Worm (Caenorhabditis elegans) whole organism, L2 larva: ENCODE data around the gene Y56A3A.7.
A peak's percentile ranks its signal among the peaks of the same experiment; 100 is the strongest.

Experiments
- C34F6.9 ChIP-seq: fragments of 150-350 bp; optimal IDR thresholded peaks from 2 replicates; lab custom pipeline; 2014; ENCODE audit warnings: missing biosample characterization, missing genetic modification characterization
- F13H6.1 ChIP-seq: sonication (generic microtip); optimal IDR thresholded peaks from 2 replicates; lab custom pipeline; 2016; ENCODE audit warnings: missing genetic modification characterization, missing compliant biosample characterization
- ama-1 ChIP-seq: fragments of 150-350 bp; optimal IDR thresholded peaks from 2 replicates; lab custom pipeline; 2018; ENCODE audit warnings: inconsistent platforms
- blmp-1 ChIP-seq: sonication (generic microtip); optimal IDR thresholded peaks from 2 replicates; lab custom pipeline; 2017; ENCODE audit warnings: missing genetic modification characterization, mild to moderate bottlenecking, missing compliant biosample characterization, antibody characterized with exemption, moderate library complexity; ENCODE audit not compliant: insufficient read depth
- ceh-16 ChIP-seq: fragments of 150-350 bp; optimal IDR thresholded peaks from 2 replicates; lab custom pipeline; 2014; ENCODE audit warnings: missing biosample characterization, missing genetic modification characterization
- ceh-82 ChIP-seq: fragments of 150-350 bp; optimal IDR thresholded peaks from 2 replicates; lab custom pipeline; 2014; ENCODE audit warnings: missing biosample characterization, missing genetic modification characterization
- crh-2 ChIP-seq: sonication (generic microtip); optimal IDR thresholded peaks from 2 replicates; lab custom pipeline; 2017; ENCODE audit warnings: missing biosample characterization, missing genetic modification characterization
- dmd-4 ChIP-seq: sonication (generic microtip); optimal IDR thresholded peaks from 2 replicates; lab custom pipeline; 2017; ENCODE audit warnings: missing biosample characterization, missing genetic modification characterization
- egl-27 ChIP-seq: sonication (generic microtip); optimal IDR thresholded peaks from 3 replicates; lab custom pipeline; 2017; ENCODE audit warnings: missing biosample characterization, missing genetic modification reagents, missing genetic modification characterization
- elt-1 ChIP-seq: fragments of 150-350 bp; optimal IDR thresholded peaks from 2 replicates; lab custom pipeline; 2014; ENCODE audit warnings: missing biosample characterization, missing genetic modification characterization
- fos-1 ChIP-seq: fragments of 150-350 bp; optimal IDR thresholded peaks from 2 replicates; lab custom pipeline; 2014; ENCODE audit warnings: missing biosample characterization, missing genetic modification characterization
- lin-11 ChIP-seq: fragments of 150-350 bp; sonication (generic microtip); optimal IDR thresholded peaks from 2 replicates; lab custom pipeline; 2014; ENCODE audit warnings: missing biosample characterization, missing genetic modification characterization, inconsistent platforms, mixed read lengths
- lin-13 ChIP-seq: fragments of 150-350 bp; optimal IDR thresholded peaks from 2 replicates; lab custom pipeline; 2014; ENCODE audit warnings: missing biosample characterization, missing genetic modification reagents, missing genetic modification characterization
- lsy-2 ChIP-seq, 2 experiments: fragments of 150-350 bp in 1 of 2; sonication (generic microtip) in 1 of 2; optimal IDR thresholded peaks; 2 replicates each; lab custom pipeline; 2014 to 2017; ENCODE audit warnings: missing biosample characterization in 2 of 2, missing genetic modification characterization in 2 of 2
- mdl-1 ChIP-seq, 2 experiments: fragments of 150-350 bp in 1 of 2; sonication (generic microtip) in 1 of 2; optimal IDR thresholded peaks; 2 replicates each; lab custom pipeline; 2017; ENCODE audit warnings: missing biosample characterization in 2 of 2, missing genetic modification characterization in 2 of 2
- nhr-10 ChIP-seq: sonication (generic microtip); optimal IDR thresholded peaks from 2 replicates; lab custom pipeline; 2017; ENCODE audit warnings: missing biosample characterization, missing genetic modification characterization
- nhr-12 ChIP-seq: fragments of 150-350 bp; optimal IDR thresholded peaks from 2 replicates; lab custom pipeline; 2014; ENCODE audit warnings: missing biosample characterization, missing genetic modification characterization
- nhr-129 ChIP-seq: fragments of 150-350 bp; optimal IDR thresholded peaks from 2 replicates; lab custom pipeline; 2014; ENCODE audit warnings: missing biosample characterization, missing genetic modification characterization
- nhr-23 ChIP-seq: fragments of 150-350 bp; optimal IDR thresholded peaks from 2 replicates; lab custom pipeline; 2014; ENCODE audit warnings: missing biosample characterization, missing genetic modification reagents, missing genetic modification characterization
- nhr-237 ChIP-seq: fragments of 150-350 bp; optimal IDR thresholded peaks from 2 replicates; lab custom pipeline; 2014; ENCODE audit warnings: missing biosample characterization, missing genetic modification characterization
- nhr-6 ChIP-seq: fragments of 150-350 bp; optimal IDR thresholded peaks from 2 replicates; lab custom pipeline; 2014; ENCODE audit warnings: missing biosample characterization, missing genetic modification characterization
- nhr-77 ChIP-seq: fragments of 150-350 bp; optimal IDR thresholded peaks from 2 replicates; lab custom pipeline; 2014; ENCODE audit warnings: missing biosample characterization, missing genetic modification characterization
- peb-1 ChIP-seq: fragments of 150-350 bp; optimal IDR thresholded peaks from 2 replicates; lab custom pipeline; 2014; ENCODE audit warnings: missing biosample characterization, missing genetic modification characterization
- sem-4 ChIP-seq: fragments of 150-350 bp; optimal IDR thresholded peaks from 2 replicates; lab custom pipeline; 2014; ENCODE audit warnings: missing biosample characterization, missing genetic modification reagents, missing genetic modification characterization
- skn-1 ChIP-seq: sonication (generic microtip); optimal IDR thresholded peaks from 2 replicates; lab custom pipeline; 2017; ENCODE audit warnings: missing biosample characterization, missing genetic modification characterization
- sma-3 ChIP-seq: sonication (generic microtip); optimal IDR thresholded peaks from 2 replicates; lab custom pipeline; 2016; ENCODE audit warnings: missing genetic modification reagents, missing genetic modification characterization, missing compliant biosample characterization
- sma-9 ChIP-seq, 2 experiments: fragments of 150-350 bp in 1 of 2; sonication (generic microtip) in 1 of 2; optimal IDR thresholded peaks; 2 replicates each; lab custom pipeline; 2014 to 2016; ENCODE audit warnings: missing genetic modification characterization in 2 of 2, mild to moderate bottlenecking in 1 of 2, missing biosample characterization in 1 of 2, missing compliant biosample characterization in 1 of 2, missing genetic modification reagents in 1 of 2, moderate library complexity in 1 of 2
- snpc-4 ChIP-seq: fragments of 150-350 bp; optimal IDR thresholded peaks from 2 replicates; lab custom pipeline; 2014; ENCODE audit warnings: missing biosample characterization, missing genetic modification characterization
- unc-39 ChIP-seq: fragments of 150-350 bp; optimal IDR thresholded peaks from 2 replicates; lab custom pipeline; 2014; ENCODE audit warnings: missing biosample characterization, missing genetic modification characterization
- unc-55 ChIP-seq: fragments of 150-350 bp; sonication (generic microtip); optimal IDR thresholded peaks from 3 replicates; lab custom pipeline; 2014; ENCODE audit warnings: missing biosample characterization, missing genetic modification reagents, missing genetic modification characterization
- unc-62 ChIP-seq: fragments of 150-350 bp; optimal IDR thresholded peaks from 2 replicates; lab custom pipeline; 2014; ENCODE audit warnings: missing biosample characterization, missing genetic modification reagents, missing genetic modification characterization
- zag-1 ChIP-seq: fragments of 150-350 bp; optimal IDR thresholded peaks from 2 replicates; lab custom pipeline; 2014; ENCODE audit warnings: missing biosample characterization, missing genetic modification characterization
- ztf-1 ChIP-seq: fragments of 200-800 bp; sonication (Bioruptor generic); conservative IDR thresholded peaks from 2 replicates; pipeline ENCODE4 v1.3.6; 2022; ENCODE audit warnings: missing genetic modification characterization, missing compliant biosample characterization
- ztf-11 ChIP-seq: sonication (generic microtip); optimal IDR thresholded peaks from 2 replicates; lab custom pipeline; 2017; ENCODE audit warnings: missing biosample characterization, missing genetic modification characterization
- ztf-4 ChIP-seq: fragments of 150-350 bp; optimal IDR thresholded peaks from 2 replicates; lab custom pipeline; 2014; ENCODE audit warnings: missing biosample characterization, missing genetic modification characterization

The Y56A3A.7 gene

DNA sequence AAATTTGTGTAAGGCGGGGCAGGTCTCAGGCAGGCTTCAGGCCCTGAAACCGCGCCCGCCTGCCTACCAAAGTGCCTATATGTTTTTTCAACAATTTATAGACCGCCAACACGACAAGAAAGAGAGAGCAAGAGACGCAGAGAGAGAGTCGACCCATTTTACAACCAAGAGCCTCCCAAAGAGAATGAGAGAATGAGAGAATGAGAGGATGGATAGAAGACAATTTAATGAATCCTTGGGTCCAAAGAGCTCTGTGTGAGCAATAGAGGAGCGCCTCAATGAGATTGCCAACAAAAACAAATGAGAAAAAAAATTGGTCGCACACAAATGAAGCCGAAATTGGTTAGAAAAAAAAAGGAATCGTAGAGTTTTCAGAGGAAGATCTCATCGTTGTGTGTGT lies 8.9 kb downstream of the Y56A3A.7 start (continued):
- TF ChIP-seq mdl-1 (tag; optimal IDR thresholded peaks at IDR 0.05; lab: Kevin White, UChicago) (no peak), blmp-1 (tag; lab: Kevin White, UChicago) (no peak), nhr-10 (tag; lab: Kevin White, UChicago) (no peak), unc-62 (no peak), elt-1 (tag; lab: Kevin White, UChicago) (no peak), lin-13 (GFP tag; lab: Kevin White, UChicago) (no peak), dmd-4 (tag; lab: Kevin White, UChicago) (no peak), egl-27 (tag; lab: Kevin White, UChicago) (no peak), snpc-4 (tag; lab: Kevin White, UChicago) (no peak)

DNA sequence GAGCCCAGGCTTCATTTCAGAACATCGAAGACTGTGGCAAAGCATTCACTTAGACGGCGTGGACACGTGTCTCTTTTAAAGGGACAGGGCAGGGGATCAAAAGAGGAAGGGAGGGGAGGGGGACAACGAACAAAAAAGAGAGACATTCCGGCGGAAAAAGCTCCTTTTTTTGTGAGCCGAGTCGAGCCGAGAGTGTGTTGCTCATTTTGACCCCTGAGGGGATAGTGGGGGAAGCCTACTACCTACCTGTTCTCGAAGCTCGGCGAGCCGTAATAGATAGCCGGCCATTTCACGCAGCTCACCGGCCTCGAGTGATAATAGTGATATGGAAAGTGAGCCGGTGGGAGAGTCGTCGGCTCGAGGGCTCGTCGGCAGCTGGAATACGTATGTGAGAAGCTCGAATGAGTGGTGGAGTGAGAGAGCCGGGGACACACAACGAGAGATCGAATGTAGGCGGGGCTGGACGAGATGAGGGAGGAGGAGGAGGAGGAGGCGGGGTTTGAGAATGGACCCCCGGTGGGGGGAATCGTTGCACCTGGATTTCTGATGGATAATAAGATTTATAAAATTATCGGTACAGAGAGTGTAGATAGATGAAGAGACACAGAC lies 10.0 kb downstream of the Y56A3A.7 start:
- no peak for TF ChIP-seq C34F6.9 (tag; lab: Kevin White, UChicago)
- TF ChIP-seq F13H6.1 (tag; lab: Kevin White, UChicago) = peak; percentile 14
- no peak for TF ChIP-seq nhr-237 (tag; lab: Kevin White, UChicago)
- no peak for TF ChIP-seq ceh-82 (tag; lab: Kevin White, UChicago)
- TF ChIP-seq, all 48 proteins: peak for 1

- TF ChIP-seq skn-1 (tag; lab: Kevin White, UChicago) (no peak), sma-3 (GFP tag; lab: Kevin White, UChicago) (no peak), elt-1 (tag; lab: Kevin White, UChicago) (no peak), nhr-12 (tag; lab: Kevin White, UChicago) (no peak), peb-1 (tag; lab: Kevin White, UChicago) (no peak), ztf-11 (tag; lab: Kevin White, UChicago) (no peak), ztf-1 (no peak), fos-1 (no peak), C34F6.9 (tag; lab: Kevin White, UChicago) (peak; percentile 36), unc-62 (no peak), ceh-16 (tag; lab: Kevin White, UChicago) (no peak), ztf-4 (no peak), sma-9 (GFP tag; optimal IDR thresholded peaks at IDR 0.05; lab: Kevin White, UChicago) (no peak), sma-9 (tag; optimal IDR thresholded peaks at IDR 0.05; lab: Kevin White, UChicago) (no peak), nhr-23 (tag; lab: Kevin White, UChicago) (no peak), nhr-6 (no peak), unc-39 (tag; lab: Kevin White, UChicago) (no peak), lsy-2 (tag; optimal IDR thresholded peaks at IDR 0.05; lab: Kevin White, UChicago) (peak in 1 of 2 experiments; percentile 20), snpc-4 (tag; lab: Kevin White, UChicago) (peak; percentile 11), mdl-1 (tag; optimal IDR thresholded peaks at IDR 0.05; lab: Kevin White, UChicago) (no peak), ama-1 (lab: Kevin White, UChicago) (no peak), nhr-129 (tag; lab: Kevin White, UChicago) (no peak), lin-11 (peak; percentile 14), zag-1 (tag; lab: Kevin White, UChicago) (no peak), F13H6.1 (tag; lab: Kevin White, UChicago) (peak; percentile 58), crh-2 (tag; lab: Kevin White, UChicago) (peak; percentile 9), ceh-82 (tag; lab: Kevin White, UChicago) (no peak), nhr-237 (tag; lab: Kevin White, UChicago) (no peak), unc-55 (GFP tag; lab: Kevin White, UChicago) (peak; percentile 22), nhr-77 (no peak), sem-4 (tag; lab: Kevin White, UChicago) (peak; percentile 17), nhr-10 (tag; lab: Kevin White, UChicago) (no peak)
These were observed 10.9 kb downstream of the Y56A3A.7 start for ce11 chrIII:11935948-11936280.
